Fruit fly (Drosophila melanogaster): Measurements from ENCODE around the gene barr.
A peak's percentile ranks its signal among the peaks of the same experiment; 100 is the strongest.

barr gene

DNA sequence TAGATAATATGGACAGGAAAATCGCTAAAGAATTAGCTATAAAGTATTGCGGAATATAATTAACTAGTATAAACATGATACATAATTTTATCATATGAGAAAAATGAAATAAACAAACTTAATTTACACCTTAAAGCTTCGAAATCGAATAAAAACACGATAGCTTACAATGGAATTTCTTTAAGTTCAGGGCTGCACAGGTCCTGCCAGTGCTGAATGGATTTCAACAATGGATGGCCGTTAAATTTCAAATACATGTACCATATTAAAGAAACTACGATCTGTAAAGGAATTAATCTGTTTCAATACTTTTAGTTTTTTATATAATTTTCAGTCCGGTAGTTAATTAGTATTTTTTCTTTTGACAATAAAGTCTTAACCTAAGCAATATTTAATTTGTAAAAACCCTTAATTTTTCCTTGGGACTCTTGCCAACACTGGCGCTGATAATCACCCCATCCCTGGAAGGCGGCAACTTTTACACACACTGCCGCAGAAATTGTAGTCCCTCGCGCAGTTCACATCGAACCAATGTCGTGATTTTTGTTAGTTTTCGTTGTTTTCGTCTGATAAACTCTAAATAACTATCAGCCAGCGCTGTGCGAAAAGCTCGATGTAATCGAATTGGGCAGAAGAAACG is at the start of gene barr, which contains the start of gene lok:
Gene barr, minus strand, starts transcription at position 353 of the 640 bp plus-strand sequence.
Gene lok, plus strand, starts transcription at position 405 of the 640 bp plus-strand sequence.
- peak; percentile 10 for TF ChIP-seq CG33017 (tag; optimal IDR thresholded peaks at IDR 0.05)
- peak; percentile 42 for TF ChIP-seq CG7101 (tag; optimal IDR thresholded peaks at IDR 0.05)
- TF ChIP-seq tj (GFP tag; optimal IDR thresholded peaks at IDR 0.05): peak; percentile 41
- no peak for TF ChIP-seq CG5204 (GFP tag; optimal IDR thresholded peaks at IDR 0.05)
- peak; percentile 60 for TF ChIP-seq Hr96 (GFP tag; optimal IDR thresholded peaks at IDR 0.05)
- TF ChIP-seq CG7045 (GFP tag; optimal IDR thresholded peaks at IDR 0.05): peak; percentile 33
- peak; percentile 64 for TF ChIP-seq CG1620 (GFP tag; optimal IDR thresholded peaks at IDR 0.05)
- TF ChIP-seq toe (GFP tag; optimal IDR thresholded peaks at IDR 0.05): peak; percentile 83
- TF ChIP-seq ovo (GFP tag; optimal IDR thresholded peaks at IDR 0.05): peak; percentile 47
- TF ChIP-seq CG12768 (GFP tag; optimal IDR thresholded peaks at IDR 0.05): peak; percentile 43
- no peak for TF ChIP-seq bab1 (GFP tag; optimal IDR thresholded peaks at IDR 0.05)
- peak; percentile 41 for TF ChIP-seq CG11617 (GFP tag; optimal IDR thresholded peaks at IDR 0.05)
- TF ChIP-seq Crg-1 (GFP tag; optimal IDR thresholded peaks at IDR 0.05): peak; percentile 39
- TF ChIP-seq cic (GFP tag; optimal IDR thresholded peaks at IDR 0.05): no peak
- peak; percentile 31 for TF ChIP-seq CG14711 (tag; optimal IDR thresholded peaks at IDR 0.05)
- TF ChIP-seq cnc (optimal IDR thresholded peaks at IDR 0.05): no peak
- peak; percentile 26 for TF ChIP-seq Mnt (GFP tag; optimal IDR thresholded peaks at IDR 0.05)
- peak; percentile 53 for TF ChIP-seq pad (GFP tag; optimal IDR thresholded peaks at IDR 0.05)
- TF ChIP-seq Clk (GFP tag; optimal IDR thresholded peaks at IDR 0.05): no peak

DNA sequence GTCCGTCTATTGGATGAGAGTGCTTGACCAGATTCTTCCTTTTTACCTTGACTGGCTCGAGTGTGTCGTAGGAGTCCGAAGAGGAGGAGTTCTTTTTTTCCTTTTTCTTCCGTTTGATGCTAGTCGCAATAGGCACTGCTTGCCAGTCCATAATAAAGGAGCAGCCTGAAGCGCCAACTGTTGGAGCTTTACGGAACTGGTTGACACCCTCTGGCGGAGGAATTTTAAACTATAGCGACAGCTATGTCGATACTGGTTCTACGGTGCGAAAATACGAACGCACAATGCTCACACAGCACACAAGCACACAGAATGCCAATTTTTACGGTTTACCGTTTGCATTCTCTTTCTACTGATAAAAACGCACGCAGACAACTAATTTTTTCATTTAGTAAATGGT is 45.4 kb upstream of the barr start:
- TF ChIP-seq CG7101 (tag; optimal IDR thresholded peaks at IDR 0.05) (no peak), cnc (optimal IDR thresholded peaks at IDR 0.05) (no peak), CG33017 (tag; optimal IDR thresholded peaks at IDR 0.05) (no peak), CG1620 (GFP tag; optimal IDR thresholded peaks at IDR 0.05) (peak; percentile 31), kay (GFP tag; ENCODE audit: borderline replicate concordance) (no peak), CG14711 (tag; optimal IDR thresholded peaks at IDR 0.05) (no peak), pad (GFP tag; optimal IDR thresholded peaks at IDR 0.05) (peak; percentile 44)

DNA sequence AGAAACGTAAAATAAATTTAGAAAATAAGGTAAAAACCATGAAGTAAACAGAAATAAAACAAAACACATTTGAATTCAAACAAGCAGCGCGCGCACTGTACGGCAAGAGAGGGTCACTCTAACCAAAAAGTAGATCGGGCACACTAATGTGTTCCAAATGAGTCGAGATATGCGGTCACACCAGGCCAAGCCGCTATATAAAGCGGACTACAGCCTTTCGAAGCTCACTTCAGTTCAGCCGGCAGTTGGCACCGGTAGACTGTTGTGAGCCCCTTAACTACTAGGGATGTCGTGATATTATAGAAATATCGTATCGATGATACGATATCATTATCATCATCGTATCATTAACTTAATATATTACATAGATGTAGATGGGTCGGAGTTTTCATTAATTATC is 43.4 kb upstream of the barr start:
- TF ChIP-seq Mnt (GFP tag; optimal IDR thresholded peaks at IDR 0.05): peak; percentile 11
- peak; percentile 36 for TF ChIP-seq bab1 (GFP tag; optimal IDR thresholded peaks at IDR 0.05)
- TF ChIP-seq CG11617 (GFP tag; optimal IDR thresholded peaks at IDR 0.05): no peak
- no peak for TF ChIP-seq Hr96 (GFP tag; optimal IDR thresholded peaks at IDR 0.05)
- TF ChIP-seq CG1620 (GFP tag; optimal IDR thresholded peaks at IDR 0.05): peak; percentile 41
- TF ChIP-seq CG7045 (GFP tag; optimal IDR thresholded peaks at IDR 0.05): no peak
- no peak for TF ChIP-seq Crg-1 (GFP tag; optimal IDR thresholded peaks at IDR 0.05)
- TF ChIP-seq cnc (optimal IDR thresholded peaks at IDR 0.05): no peak
- TF ChIP-seq Clk (GFP tag; optimal IDR thresholded peaks at IDR 0.05): no peak
- TF ChIP-seq CG7101 (tag; optimal IDR thresholded peaks at IDR 0.05): no peak

DNA sequence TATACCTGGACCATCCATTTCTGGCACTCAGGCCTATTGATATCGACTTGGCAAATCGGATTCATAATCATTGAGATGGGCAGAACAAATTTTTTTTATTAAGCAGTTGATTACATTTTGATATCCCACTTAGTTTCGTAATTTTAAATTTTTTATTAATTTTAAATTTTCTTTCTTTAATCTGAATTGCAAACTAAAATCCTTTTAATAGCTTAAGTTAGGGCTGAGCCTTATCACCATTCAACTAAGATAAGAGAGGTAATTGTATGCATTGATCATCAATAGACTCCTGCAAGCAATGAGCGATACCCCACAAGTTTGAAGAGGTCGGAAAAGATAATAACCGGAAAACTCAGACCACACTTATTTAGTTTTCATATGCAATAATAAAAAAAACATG is 42.9 kb upstream of the barr start, which contains the start of gene CG13970:
Gene CG13970, minus strand, starts transcription at position 101 of the 400 bp plus-strand sequence.
- peak; percentile 70 for TF ChIP-seq kay (GFP tag; ENCODE audit: borderline replicate concordance)
- no peak for TF ChIP-seq CG7101 (tag; optimal IDR thresholded peaks at IDR 0.05)

DNA sequence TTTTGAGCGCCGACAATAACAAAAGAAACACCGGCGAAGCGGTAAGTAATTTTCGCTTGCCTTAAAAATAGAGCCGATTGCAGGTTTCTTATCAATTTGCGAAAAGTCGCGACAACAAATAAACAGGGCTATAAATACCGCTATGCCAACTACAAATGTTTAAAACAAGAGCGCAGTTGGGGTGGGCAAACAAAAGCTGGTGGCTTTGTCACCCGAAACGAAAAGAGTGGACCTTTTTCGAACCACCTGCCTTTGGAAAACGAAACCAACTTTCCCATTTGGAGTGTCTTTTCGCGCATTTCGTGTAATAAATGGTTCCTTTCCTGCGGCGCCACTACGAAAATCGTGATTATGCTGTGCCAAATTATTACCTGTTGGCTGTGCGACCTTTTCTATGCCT is 37.0 kb upstream of the barr start:
- TF ChIP-seq kay (GFP tag; ENCODE audit: borderline replicate concordance) (no peak), Hr96 (GFP tag; optimal IDR thresholded peaks at IDR 0.05) (peak; percentile 1), CG7101 (tag; optimal IDR thresholded peaks at IDR 0.05) (peak; percentile 71), tj (GFP tag; optimal IDR thresholded peaks at IDR 0.05) (peak; percentile 11), CG11617 (GFP tag; optimal IDR thresholded peaks at IDR 0.05) (peak; percentile 37), toe (GFP tag; optimal IDR thresholded peaks at IDR 0.05) (peak; percentile 9), CG12768 (GFP tag; optimal IDR thresholded peaks at IDR 0.05) (peak; percentile 9), CG14711 (tag; optimal IDR thresholded peaks at IDR 0.05) (no peak), cic (GFP tag; optimal IDR thresholded peaks at IDR 0.05) (peak; percentile 72), Crg-1 (GFP tag; optimal IDR thresholded peaks at IDR 0.05) (no peak), CG33017 (tag; optimal IDR thresholded peaks at IDR 0.05) (no peak)

DNA sequence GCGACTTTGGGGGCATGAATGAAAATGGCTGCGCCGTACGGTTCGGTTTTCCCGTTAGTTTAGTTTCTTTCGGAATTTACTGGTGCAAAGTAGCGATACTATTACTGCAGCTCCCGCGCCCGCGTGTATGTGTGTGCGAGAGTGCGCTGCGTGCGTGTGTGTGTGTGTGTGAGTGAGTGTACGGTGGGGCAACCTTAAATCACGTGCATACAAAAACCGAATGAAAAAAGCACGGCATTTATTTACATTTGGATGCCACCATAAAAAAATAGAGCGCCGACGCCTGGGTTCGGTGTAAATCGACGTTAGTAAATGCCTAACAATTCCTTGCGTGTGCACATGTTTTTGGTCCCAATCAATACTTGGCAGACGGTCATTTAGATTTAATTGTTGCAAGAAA is 36.6 kb upstream of the barr start:
- TF ChIP-seq CG5204 (GFP tag; optimal IDR thresholded peaks at IDR 0.05) (no peak), CG12768 (GFP tag; optimal IDR thresholded peaks at IDR 0.05) (peak; percentile 21), Mnt (GFP tag; optimal IDR thresholded peaks at IDR 0.05) (peak; percentile 60)

DNA sequence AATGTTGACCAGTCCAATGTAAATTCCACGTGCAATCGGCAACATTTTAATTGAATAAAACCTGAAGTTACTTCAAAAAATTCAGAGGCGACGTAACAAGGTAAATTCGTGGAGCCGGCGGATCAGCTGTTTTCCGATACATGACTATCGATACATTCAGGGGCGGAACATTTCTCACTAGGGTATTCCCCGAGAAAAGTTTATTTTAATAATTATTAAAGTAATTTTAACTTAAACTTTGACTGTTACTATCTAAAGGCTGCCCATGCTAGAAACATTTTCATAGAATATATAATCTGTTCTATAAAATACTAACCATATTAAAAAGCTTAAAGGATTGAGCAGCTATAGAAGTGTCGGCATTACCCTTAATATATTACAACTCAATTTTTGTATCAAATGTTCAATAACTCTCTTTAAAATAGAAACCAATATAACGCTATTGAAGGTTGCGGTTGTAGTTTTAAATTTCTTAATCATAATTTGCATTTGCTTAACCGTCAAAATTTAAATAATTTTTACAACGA is 36.0 kb upstream of the barr start, which contains the start of the genes mRpS18B and Kua:
Gene mRpS18B, minus strand, starts transcription at position 149 of the 527 bp plus-strand sequence.
Gene Kua, plus strand, starts transcription at position 477 of the 527 bp plus-strand sequence.
- TF ChIP-seq bab1 (GFP tag; optimal IDR thresholded peaks at IDR 0.05) (peak; percentile 24), CG14711 (tag; optimal IDR thresholded peaks at IDR 0.05) (peak; percentile 55), CG7045 (GFP tag; optimal IDR thresholded peaks at IDR 0.05) (no peak), CG7101 (tag; optimal IDR thresholded peaks at IDR 0.05) (peak; percentile 64), CG11617 (GFP tag; optimal IDR thresholded peaks at IDR 0.05) (peak; percentile 41), pad (GFP tag; optimal IDR thresholded peaks at IDR 0.05) (peak; percentile 24), CG5204 (GFP tag; optimal IDR thresholded peaks at IDR 0.05) (peak; percentile 18), Crg-1 (GFP tag; optimal IDR thresholded peaks at IDR 0.05) (peak; percentile 3), cic (GFP tag; optimal IDR thresholded peaks at IDR 0.05) (no peak), toe (GFP tag; optimal IDR thresholded peaks at IDR 0.05) (peak; percentile 46), kay (GFP tag; ENCODE audit: borderline replicate concordance) (no peak), CG1620 (GFP tag; optimal IDR thresholded peaks at IDR 0.05) (no peak), Mnt (GFP tag; optimal IDR thresholded peaks at IDR 0.05) (peak; percentile 23), CG33017 (tag; optimal IDR thresholded peaks at IDR 0.05) (peak; percentile 44)

Data from whole organism, adult.